Fruit fly (Drosophila melanogaster): ENCODE data around the gene CG43725.

Gene CG43725

DNA sequence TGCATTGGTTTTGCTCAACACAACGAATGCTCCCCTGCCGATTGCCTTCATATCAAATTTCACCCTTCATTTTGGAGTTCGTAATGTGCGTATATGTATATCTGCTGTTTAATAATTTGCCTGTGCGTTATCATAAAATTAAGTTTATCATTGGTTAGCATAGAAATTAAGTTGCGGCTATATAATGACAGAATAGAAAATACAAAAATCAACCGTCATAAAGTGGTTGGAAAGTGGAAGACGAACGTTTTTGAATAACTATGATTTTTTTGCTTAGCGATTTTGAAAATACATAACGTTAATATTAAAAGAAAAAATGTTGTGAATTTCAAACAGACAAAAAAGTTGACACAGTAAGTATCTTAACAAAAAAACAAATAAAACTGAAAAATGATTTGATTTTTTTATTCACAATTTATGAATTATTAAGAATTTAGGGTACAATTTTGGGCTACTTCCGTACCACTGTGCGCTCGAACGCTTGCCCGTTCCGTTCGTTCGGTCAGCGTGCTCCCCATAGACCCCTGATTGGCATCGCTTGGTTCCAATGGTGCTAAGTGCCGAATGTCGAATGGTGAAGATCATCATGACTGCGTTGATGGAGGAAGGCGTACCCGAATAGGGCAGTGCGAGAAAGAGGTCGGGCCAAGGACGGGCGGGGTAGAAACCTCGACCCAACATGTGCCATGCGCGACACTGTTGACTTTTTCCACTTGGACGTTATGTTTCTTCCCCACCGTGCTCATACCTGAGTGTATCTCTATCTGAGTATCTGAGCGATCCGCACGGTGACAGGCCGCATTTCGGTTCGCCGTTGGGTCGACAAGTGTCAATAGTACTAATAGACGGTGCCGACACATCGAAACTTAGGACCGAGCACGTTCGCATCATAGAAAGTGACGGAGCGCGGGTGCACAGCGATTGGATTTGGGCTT, 37.5 kb upstream of the CG43725 start (continued):
- TF ChIP-seq CG2875 (GFP tag; optimal IDR thresholded peaks at IDR 0.05) (peak; percentile 17), jumu (GFP tag; optimal IDR thresholded peaks at IDR 0.05) (no peak), CG43689 (GFP tag; IDR thresholded peaks at IDR 0.05) (no peak), Dbx (GFP tag; IDR thresholded peaks at IDR 0.05) (no peak), CrebB (tag; optimal IDR thresholded peaks at IDR 0.05) (no peak), CG12659 (GFP tag; optimal IDR thresholded peaks at IDR 0.05) (peak; percentile 34), CG12071 (GFP tag; optimal IDR thresholded peaks at IDR 0.05) (no peak), Lhr (GFP tag; optimal IDR thresholded peaks at IDR 0.05) (peak; percentile 23), CG3163 (GFP tag; optimal IDR thresholded peaks at IDR 0.05) (no peak), Sry-δ (GFP tag; optimal IDR thresholded peaks at IDR 0.05) (no peak), Kr (GFP tag; optimal IDR thresholded peaks at IDR 0.05) (no peak), CG32767 (GFP tag; IDR thresholded peaks at IDR 0.05) (peak; percentile 48; the same call in 1 of the 2 replicates), cas (GFP tag; IDR thresholded peaks at IDR 0.05) (no peak), Dek (tag; optimal IDR thresholded peaks at IDR 0.05) (no peak), CG30403 (GFP tag; optimal IDR thresholded peaks at IDR 0.05) (peak; percentile 81), CG18619 (GFP tag; optimal IDR thresholded peaks at IDR 0.05) (peak; percentile 49), CG13894 (tag; optimal IDR thresholded peaks at IDR 0.05) (no peak), Dref (GFP tag; IDR thresholded peaks at IDR 0.05) (no peak), Hr39 (optimal IDR thresholded peaks at IDR 0.05) (no peak), ewg (GFP tag; optimal IDR thresholded peaks at IDR 0.05) (peak; percentile 41), luna (GFP tag; optimal IDR thresholded peaks at IDR 0.05) (no peak), danr (GFP tag; IDR thresholded peaks at IDR 0.05) (no peak), tll (GFP tag; optimal IDR thresholded peaks at IDR 0.05) (no peak), crol (GFP tag; IDR thresholded peaks at IDR 0.05) (peak; percentile 88), Neu2 (GFP tag; optimal IDR thresholded peaks at IDR 0.05; ENCODE audit: borderline replicate concordance) (no peak), CG1024 (GFP tag; IDR thresholded peaks at IDR 0.05) (no peak), crp (GFP tag; optimal IDR thresholded peaks at IDR 0.05) (no peak), CG8944 (GFP tag; optimal IDR thresholded peaks at IDR 0.05) (peak; percentile 2), TFAM (GFP tag; optimal IDR thresholded peaks at IDR 0.05) (no peak), Bdp1 (GFP tag; optimal IDR thresholded peaks at IDR 0.05) (no peak), Dip3 (GFP tag; optimal IDR thresholded peaks at IDR 0.05) (peak; percentile 40), trem (tag; optimal IDR thresholded peaks at IDR 0.05) (peak; percentile 32), HmgD (GFP tag; optimal IDR thresholded peaks at IDR 0.05) (no peak), ind (GFP tag; optimal IDR thresholded peaks at IDR 0.05) (peak; percentile 30), CG1647 (GFP tag; optimal IDR thresholded peaks at IDR 0.05) (no peak), Stat92E (GFP tag; optimal IDR thresholded peaks at IDR 0.05) (no peak), BEAF-32 (GFP tag; optimal IDR thresholded peaks at IDR 0.05) (no peak), C15 (GFP tag; IDR thresholded peaks at IDR 0.05) (no peak), CG16815 (GFP tag; optimal IDR thresholded peaks at IDR 0.05) (peak; percentile 52), CG8281 (tag; optimal IDR thresholded peaks at IDR 0.05) (no peak), CG32772 (GFP tag; IDR thresholded peaks at IDR 0.05) (no peak; the same call in none of the 2 replicates), Dad (GFP tag; optimal IDR thresholded peaks at IDR 0.05) (no peak), bigmax (GFP tag; optimal IDR thresholded peaks at IDR 0.05) (no peak), CG3407 (GFP tag; optimal IDR thresholded peaks at IDR 0.05) (peak; percentile 8), fd3F (GFP tag; optimal IDR thresholded peaks at IDR 0.05) (no peak), sr (GFP tag; IDR thresholded peaks at IDR 0.05) (no peak), CG6254 (GFP tag; optimal IDR thresholded peaks at IDR 0.05) (peak; percentile 29), unc-4 (GFP tag; IDR thresholded peaks at IDR 0.05; ENCODE audit: partially characterized antibody) (no peak), CG12104 (GFP tag; optimal IDR thresholded peaks at IDR 0.05) (peak; percentile 23)
